Worm (Caenorhabditis elegans) whole organism, L2 larva: ENCODE results near the gene ZC196.2.

ENCODE experiments used
- blmp-1 ChIP-seq: sonication (generic microtip); optimal IDR thresholded peaks from 2 replicates; lab custom pipeline; 2017; ENCODE audit warnings: missing genetic modification characterization, mild to moderate bottlenecking, missing compliant biosample characterization, antibody characterized with exemption, moderate library complexity; ENCODE audit not compliant: insufficient read depth
- ceh-16 ChIP-seq: fragments of 150-350 bp; optimal IDR thresholded peaks from 2 replicates; lab custom pipeline; 2014; ENCODE audit warnings: missing biosample characterization, missing genetic modification characterization
- lin-13 ChIP-seq: fragments of 150-350 bp; optimal IDR thresholded peaks from 2 replicates; lab custom pipeline; 2014; ENCODE audit warnings: missing biosample characterization, missing genetic modification reagents, missing genetic modification characterization
- nhr-237 ChIP-seq: fragments of 150-350 bp; optimal IDR thresholded peaks from 2 replicates; lab custom pipeline; 2014; ENCODE audit warnings: missing biosample characterization, missing genetic modification characterization
- ztf-11 ChIP-seq: sonication (generic microtip); optimal IDR thresholded peaks from 2 replicates; lab custom pipeline; 2017; ENCODE audit warnings: missing biosample characterization, missing genetic modification characterization

DNA sequence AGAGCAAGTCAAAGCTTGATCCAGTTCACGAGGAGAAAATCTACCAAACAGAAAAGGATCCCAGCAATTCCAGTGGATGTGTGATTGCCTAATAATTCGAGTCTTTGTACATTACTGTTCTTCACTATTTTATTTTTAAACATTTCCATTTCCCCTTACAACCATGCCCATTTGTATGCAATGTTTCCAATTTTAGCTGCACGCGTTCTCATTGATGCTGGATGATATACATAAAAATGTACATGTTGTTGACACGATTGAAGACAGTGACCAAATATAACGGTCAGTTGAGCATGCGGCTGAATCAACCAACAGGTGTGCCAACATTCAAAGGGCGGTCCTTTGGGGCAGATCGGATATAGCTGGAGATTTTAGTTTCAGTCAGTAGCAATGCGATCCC is 37.0 kb downstream of the ZC196.2 start, which contains the start of gene B0507.1:
- TF ChIP-seq nhr-237 (tag; lab: Kevin White, UChicago) = no peak
- TF ChIP-seq lin-13 (GFP tag; lab: Kevin White, UChicago) = no peak
- TF ChIP-seq blmp-1 = no peak
- no peak for TF ChIP-seq ztf-11
- no peak for TF ChIP-seq ceh-16 (tag; lab: Kevin White, UChicago)
